Fruit fly (Drosophila melanogaster): ENCODE results near the gene TwdlX.

Gene TwdlX

dm6 chrX:16778138-16778672 lies 47.3 kb downstream of the TwdlX start:
- no peak for TF ChIP-seq CG32121 (GFP tag; IDR thresholded peaks at IDR 0.05)
- TF ChIP-seq CG17806 (tag; optimal IDR thresholded peaks at IDR 0.05) = peak; percentile 12
- TF ChIP-seq CG14655 (GFP tag; optimal IDR thresholded peaks at IDR 0.05) = peak; percentile 56
- TF ChIP-seq CG8159 (tag; optimal IDR thresholded peaks at IDR 0.05) = peak; percentile 32
- no peak for TF ChIP-seq rn (GFP tag; IDR thresholded peaks at IDR 0.05)
- peak; percentile 21 for TF ChIP-seq Pif1A (GFP tag; optimal IDR thresholded peaks at IDR 0.05)
- no peak for TF ChIP-seq CG34367 (tag; optimal IDR thresholded peaks at IDR 0.05)
- peak; percentile 12 for TF ChIP-seq CG9948 (tag; optimal IDR thresholded peaks at IDR 0.05)
- peak; percentile 36 for TF ChIP-seq CG8301 (tag; optimal IDR thresholded peaks at IDR 0.05)
- TF ChIP-seq EcR (GFP tag; optimal IDR thresholded peaks at IDR 0.05) = no peak
- TF ChIP-seq CG12605 (GFP tag; IDR thresholded peaks at IDR 0.05) = no peak

dm6 chrX:16780244-16780643 lies 49.4 kb downstream of the TwdlX start:
- TF ChIP-seq CG4496 (GFP tag; IDR thresholded peaks at IDR 0.05) = 0 out of 3 replicates have a peak, but pooled peaks have one; percentile 34
- TF ChIP-seq CG8159 (tag; optimal IDR thresholded peaks at IDR 0.05) = no peak
- no peak for TF ChIP-seq Ets98B (GFP tag; IDR thresholded peaks at IDR 0.05)
- no peak for TF ChIP-seq CG12605 (GFP tag; IDR thresholded peaks at IDR 0.05)
- no peak for TF ChIP-seq Pif1B (GFP tag; optimal IDR thresholded peaks at IDR 0.05)
- no peak for TF ChIP-seq gl (tag; optimal IDR thresholded peaks at IDR 0.05)

dm6 chrX:16781055-16781454 lies 50.2 kb downstream of the TwdlX start:
- no peak for TF ChIP-seq CG34367 (tag; optimal IDR thresholded peaks at IDR 0.05)
- peak; percentile 59; the same call in 2 of the 3 replicates for TF ChIP-seq fd96Ca (GFP tag; IDR thresholded peaks at IDR 0.05)
- 0 out of 3 replicates have a peak, but pooled peaks have one; percentile 31 for TF ChIP-seq CG4496 (GFP tag; IDR thresholded peaks at IDR 0.05)
- TF ChIP-seq Ets98B (GFP tag; IDR thresholded peaks at IDR 0.05) = peak; percentile 53
- 0 out of 2 replicates have a peak, but pooled peaks have one; percentile 44 for TF ChIP-seq CG12605 (GFP tag; IDR thresholded peaks at IDR 0.05)
- TF ChIP-seq gl (tag; optimal IDR thresholded peaks at IDR 0.05) = no peak
- TF ChIP-seq CG32121 (GFP tag; IDR thresholded peaks at IDR 0.05) = peak; percentile 60
- TF ChIP-seq Snoo (tag; optimal IDR thresholded peaks at IDR 0.05) = no peak
